Fruit fly (Drosophila melanogaster): Measurements from ENCODE around the gene CG5708.

DNA sequence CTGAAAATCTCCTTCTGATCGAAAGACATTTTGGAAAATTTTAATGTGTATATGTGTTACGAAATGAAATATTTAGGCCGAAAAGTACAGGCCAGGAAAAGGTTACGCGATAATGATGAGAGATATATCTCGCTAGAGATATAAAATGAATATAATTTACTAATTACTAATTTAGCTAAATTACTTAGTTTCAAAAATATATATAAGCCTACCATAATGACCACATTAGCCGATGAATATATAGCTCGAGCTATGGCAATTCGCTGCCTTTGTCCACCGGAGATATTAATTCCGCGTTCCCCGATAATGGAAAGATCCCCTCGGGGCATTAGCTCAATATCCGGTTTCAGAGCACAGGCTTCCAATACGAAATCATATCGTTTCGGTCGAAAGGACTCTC is 35.2 kb downstream of the CG5708 start, which contains the start of gene Fum4:
- TF ChIP-seq CG13624 (GFP tag; optimal IDR thresholded peaks at IDR 0.05) (no peak), CG15601 (tag; optimal IDR thresholded peaks at IDR 0.05) (no peak), Oaz (GFP tag; IDR thresholded peaks at IDR 0.05) (no peak), ERR (GFP tag; optimal IDR thresholded peaks at IDR 0.05) (no peak), CG14441 (GFP tag; IDR thresholded peaks at IDR 0.05) (no peak), NC2β (GFP tag; optimal IDR thresholded peaks at IDR 0.05) (no peak), CG1602 (GFP tag; optimal IDR thresholded peaks at IDR 0.05) (no peak), kni (GFP tag; optimal IDR thresholded peaks at IDR 0.05) (no peak), gce (GFP tag; IDR thresholded peaks at IDR 0.05) (no peak), CG1529 (GFP tag; optimal IDR thresholded peaks at IDR 0.05) (no peak), GATAe (GFP tag; conservative IDR thresholded peaks at IDR 0.05) (no peak)

Data from whole organism, embryonic.